Worm (Caenorhabditis elegans) whole organism, early embryonic: Measurements from ENCODE around the gene srx-108.

Experiments used
- B0310.2 ChIP-seq: sonication (generic microtip); optimal IDR thresholded peaks from 2 replicates; lab custom pipeline; 2016; ENCODE audit warnings: mild to moderate bottlenecking, missing genetic modification characterization, missing compliant biosample characterization
- aly-1 ChIP-seq: sonication (generic microtip); optimal IDR thresholded peaks from 2 replicates; lab custom pipeline; 2016; ENCODE audit warnings: missing genetic modification characterization, missing compliant biosample characterization
- ama-1 ChIP-seq: fragments of 150-350 bp; optimal IDR thresholded peaks from 2 replicates; lab custom pipeline; 2014
- ceh-13 ChIP-seq: fragments of 200-800 bp; sonication (Bioruptor generic); optimal IDR thresholded peaks from 2 replicates; lab custom pipeline; 2018; ENCODE audit warnings: mild to moderate bottlenecking, missing genetic modification characterization, missing compliant biosample characterization
- ceh-36 ChIP-seq: sonication (generic microtip); optimal IDR thresholded peaks from 2 replicates; lab custom pipeline; 2016; ENCODE audit warnings: missing genetic modification characterization, inconsistent platforms, missing compliant biosample characterization
- ets-7 ChIP-seq: sonication (generic microtip); optimal IDR thresholded peaks from 2 replicates; lab custom pipeline; 2016; ENCODE audit warnings: missing genotype, missing genetic modification characterization, missing compliant biosample characterization
- flt-1 ChIP-seq: fragments of 200-800 bp; sonication (Bioruptor generic); IDR thresholded peaks from 2 replicates; pipeline ENCODE4 v1.3.6; 2022; ENCODE audit warnings: missing genetic modification characterization, missing compliant biosample characterization
- hmbx-1 ChIP-seq: sonication (generic microtip); optimal IDR thresholded peaks from 2 replicates; lab custom pipeline; 2016; ENCODE audit warnings: mild to moderate bottlenecking, missing genetic modification characterization, missing compliant biosample characterization
- hmg-4 ChIP-seq: fragments of 200-800 bp; sonication (Bioruptor generic); optimal IDR thresholded peaks from 2 replicates; lab custom pipeline; 2018; ENCODE audit warnings: mild to moderate bottlenecking, missing genetic modification characterization, missing compliant biosample characterization
- pes-1 ChIP-seq: fragments of 200-800 bp; sonication (Bioruptor generic); IDR thresholded peaks from 2 replicates; pipeline ENCODE4 v1.3.6; 2022; ENCODE audit warnings: missing genetic modification reagents, missing genetic modification characterization, missing compliant biosample characterization
- tbx-37 ChIP-seq: fragments of 200-800 bp; sonication (Bioruptor generic); conservative IDR thresholded peaks from 2 replicates; pipeline ENCODE4 v1.3.6; 2022; ENCODE audit warnings: missing genetic modification reagents, missing genetic modification characterization, missing compliant biosample characterization
- tra-4 ChIP-seq: sonication (generic microtip); optimal IDR thresholded peaks from 2 replicates; lab custom pipeline; 2017; ENCODE audit warnings: missing genetic modification characterization, missing compliant biosample characterization

- no peak for TF ChIP-seq ets-7 (tag; lab: Kevin White, UChicago)
- TF ChIP-seq tbx-37 (GFP tag; lab: Robert Waterston, UW): no peak
- TF ChIP-seq hmbx-1 (tag; lab: Kevin White, UChicago): no peak
- TF ChIP-seq ceh-36: no peak
- no peak for TF ChIP-seq ceh-13 (GFP tag; lab: Kevin White, UChicago)
- TF ChIP-seq tra-4 (tag; lab: Kevin White, UChicago): no peak
- no peak for TF ChIP-seq ama-1 (lab: Kevin White, UChicago)
- no peak for TF ChIP-seq B0310.2 (tag; lab: Kevin White, UChicago)
- TF ChIP-seq aly-1 (tag; lab: Kevin White, UChicago): no peak
- TF ChIP-seq flt-1 (GFP tag; lab: Robert Waterston, UW): no peak
- TF ChIP-seq hmg-4 (GFP tag; lab: Kevin White, UChicago): no peak
- TF ChIP-seq pes-1 (GFP tag; lab: Robert Waterston, UW): no peak
Observed at ce11 chrII:3752184-3752583, 46.8 kb downstream of the srx-108 start, which contains the start of gene sdz-11.
